Fruit fly (Drosophila melanogaster): ENCODE measurements around the gene CG31131.

DNA sequence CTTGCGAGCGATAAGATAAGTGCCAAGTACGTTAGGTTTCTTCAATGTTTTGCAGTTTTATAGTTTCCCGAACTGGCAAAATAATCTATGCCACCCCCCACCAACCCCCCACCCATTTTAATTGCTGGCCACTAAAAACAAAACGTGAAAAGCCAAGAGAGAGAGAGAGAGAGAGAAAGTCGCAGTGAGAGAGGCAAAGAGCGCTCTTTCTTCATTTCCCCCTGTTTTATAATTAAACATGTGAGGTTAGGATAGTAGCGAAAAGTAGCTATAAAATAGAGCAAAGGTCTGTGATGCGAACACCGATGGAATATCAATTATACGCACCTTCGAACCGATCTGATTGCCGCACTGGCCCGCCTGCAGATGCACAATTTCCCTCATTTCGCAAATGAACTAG is 24.8 kb upstream of the CG31131 start:
- TF ChIP-seq psq (optimal IDR thresholded peaks at IDR 0.05) (no peak), insv (optimal IDR thresholded peaks at IDR 0.05) (no peak), Sin3A (optimal IDR thresholded peaks at IDR 0.05) (no peak)
